Fruit fly (Drosophila melanogaster) ovary, adult (tissue): ENCODE data around the gene CG33703.

Experiments
- CG17801 ChIP-seq: fragments of 200-800 bp; optimal IDR thresholded peaks from 2 replicates; lab custom pipeline; 2019; ENCODE audit warnings: missing biosample characterization, mild to moderate bottlenecking, missing genetic modification characterization, moderate library complexity; ENCODE audit not compliant: partially characterized antibody

CG33703 gene

DNA sequence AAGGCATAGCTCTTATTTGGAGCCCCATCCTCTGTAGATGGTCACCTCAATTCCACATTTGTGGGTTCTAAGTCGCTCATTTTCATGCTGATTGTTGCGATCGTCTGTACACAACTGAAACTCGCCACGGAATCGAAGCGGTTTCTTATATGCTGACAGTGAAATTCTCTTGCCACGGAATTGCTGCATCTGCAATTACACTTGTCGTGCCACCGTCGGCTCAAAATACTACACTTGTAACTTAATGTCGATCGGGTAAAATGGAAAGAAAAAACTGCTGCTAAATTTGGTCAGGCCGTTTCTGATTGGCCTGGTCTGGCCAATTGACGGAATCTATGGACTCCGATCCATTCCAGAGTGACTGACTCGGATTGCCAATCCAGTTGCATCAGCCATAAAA, 15.2 kb downstream of the CG33703 start:
- peak; percentile 78 for TF ChIP-seq CG17801 (GFP tag; lab: Kevin White, UChicago)

DNA sequence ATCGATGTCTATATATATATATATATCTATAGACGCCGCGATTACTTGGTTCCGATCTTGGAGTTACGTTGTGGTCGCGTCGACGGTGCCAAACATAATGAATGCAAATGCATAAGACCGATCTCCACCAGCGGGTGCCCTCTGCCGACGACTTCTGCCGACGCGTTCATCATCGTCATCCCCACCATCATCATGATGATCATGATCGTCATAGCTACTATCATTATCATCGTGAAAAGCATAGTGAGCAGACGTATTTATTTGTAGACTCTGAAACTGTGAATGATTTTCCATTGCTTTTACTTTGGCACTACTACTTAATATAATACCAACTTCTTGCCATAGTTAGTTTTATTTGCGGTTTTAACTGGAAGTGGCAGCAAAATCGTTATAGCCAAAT, 20.3 kb downstream of the CG33703 start, which contains the start of gene CG32037:
TSS of gene CG32037 (minus strand) at position 101 of the 400 bp plus-strand sequence.
- TF ChIP-seq CG17801 (GFP tag; lab: Kevin White, UChicago): no peak

DNA sequence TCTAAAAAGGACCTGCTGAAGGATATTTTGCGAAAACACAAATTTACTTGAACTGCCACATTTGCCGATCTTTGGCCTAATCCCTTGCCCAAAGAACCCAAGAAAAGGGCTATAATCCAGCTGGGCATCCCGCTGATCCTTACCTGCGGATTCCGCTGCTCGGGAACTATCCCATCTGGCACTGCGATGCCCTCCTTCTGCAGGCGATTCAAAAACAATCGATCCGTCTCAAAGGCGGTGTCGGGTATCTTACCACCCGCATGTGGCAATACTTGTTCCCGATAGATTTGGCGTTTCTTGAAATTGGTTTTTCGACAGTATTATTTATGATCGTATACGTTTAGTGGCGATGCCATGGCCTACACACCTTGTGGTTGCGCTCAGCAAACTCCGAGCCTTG, 21.1 kb downstream of the CG33703 start:
- TF ChIP-seq CG17801 (GFP tag; lab: Kevin White, UChicago): no peak

DNA sequence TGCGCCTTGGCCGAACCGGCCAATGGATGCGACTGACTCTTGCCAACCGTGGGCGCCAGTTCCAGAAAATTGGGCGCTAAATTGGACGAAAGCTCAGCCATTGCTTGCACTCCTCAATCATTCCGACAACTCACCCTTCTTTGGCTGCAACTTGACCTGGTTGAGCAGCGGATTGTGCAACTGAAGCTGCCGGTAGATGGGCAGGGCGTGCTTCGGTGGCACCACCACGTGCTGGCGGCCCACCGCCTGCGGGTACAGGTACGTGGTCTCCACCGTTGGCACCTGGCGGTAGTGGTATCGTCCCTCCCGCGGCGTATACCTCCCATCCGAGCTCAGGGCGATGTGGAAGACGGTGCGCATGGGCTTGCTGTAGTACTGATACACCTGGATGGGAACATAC, 22.0 kb downstream of the CG33703 start:
- no peak for TF ChIP-seq CG17801 (GFP tag; lab: Kevin White, UChicago)

DNA sequence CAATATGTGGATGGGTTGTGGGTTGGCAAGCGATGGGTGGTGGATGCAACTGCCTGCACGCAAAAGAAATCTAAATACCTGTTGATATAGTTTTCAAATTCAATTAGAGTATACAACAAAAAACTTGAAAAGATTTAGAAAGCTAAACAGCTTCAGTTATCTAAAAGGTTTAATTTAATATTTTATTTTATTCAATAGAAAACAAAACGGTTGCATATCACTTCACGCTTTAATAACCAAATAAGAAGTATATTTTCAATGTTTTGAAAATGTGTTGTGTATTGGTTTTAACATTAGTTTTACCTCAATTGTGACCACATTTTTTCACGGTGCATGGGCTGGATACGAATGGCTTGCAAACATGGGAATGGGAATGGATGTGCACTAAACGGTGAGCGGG, 22.8 kb downstream of the CG33703 start:
- no peak for TF ChIP-seq CG17801 (GFP tag; lab: Kevin White, UChicago)

DNA sequence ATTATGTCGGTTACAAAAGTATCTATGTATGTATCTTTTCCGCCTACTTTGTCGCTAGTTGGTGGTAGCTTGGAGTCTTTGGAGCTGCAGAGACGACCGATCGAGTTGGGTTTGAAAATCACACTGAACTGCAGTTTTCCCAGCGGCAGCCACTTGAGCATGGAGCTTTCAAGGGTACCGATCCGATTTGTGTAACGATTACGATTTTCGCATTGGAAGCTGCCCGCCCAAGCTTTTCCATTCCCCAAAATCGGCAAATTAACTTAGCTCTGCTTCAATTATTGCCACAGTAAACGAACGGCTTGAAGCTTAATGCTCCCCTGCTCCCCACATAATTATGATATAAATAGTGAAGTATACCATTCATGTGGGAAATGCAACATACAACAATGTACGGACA, 23.3 kb downstream of the CG33703 start, which contains the start of gene CG32036:
TSS of gene CG32036 (minus strand) at position 101 of the 400 bp plus-strand sequence.
- TF ChIP-seq CG17801 (GFP tag; lab: Kevin White, UChicago): no peak

DNA sequence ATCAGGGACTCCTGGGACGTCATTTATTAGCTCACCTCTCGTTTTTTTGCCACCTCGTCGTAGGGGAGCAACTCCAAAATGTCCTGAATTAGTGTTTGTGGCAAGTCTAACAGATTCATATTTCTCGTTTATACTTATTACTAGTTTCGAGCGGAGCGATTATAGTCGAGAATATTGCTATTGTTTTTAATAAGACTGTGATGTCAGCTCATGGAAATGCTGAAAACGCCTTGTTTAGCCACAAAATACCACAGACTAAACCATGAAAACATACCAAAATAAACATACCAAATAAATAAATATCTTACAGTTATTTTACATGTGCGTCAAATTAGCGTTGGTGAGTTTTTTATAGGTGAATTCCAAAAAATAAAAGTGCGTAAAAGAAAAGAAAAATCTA, 24.9 kb downstream of the CG33703 start, which contains the start of gene pall:
TSS of gene pall (minus strand) at position 205 of the 400 bp plus-strand sequence.
- peak; percentile 28 for TF ChIP-seq CG17801 (GFP tag; lab: Kevin White, UChicago)

DNA sequence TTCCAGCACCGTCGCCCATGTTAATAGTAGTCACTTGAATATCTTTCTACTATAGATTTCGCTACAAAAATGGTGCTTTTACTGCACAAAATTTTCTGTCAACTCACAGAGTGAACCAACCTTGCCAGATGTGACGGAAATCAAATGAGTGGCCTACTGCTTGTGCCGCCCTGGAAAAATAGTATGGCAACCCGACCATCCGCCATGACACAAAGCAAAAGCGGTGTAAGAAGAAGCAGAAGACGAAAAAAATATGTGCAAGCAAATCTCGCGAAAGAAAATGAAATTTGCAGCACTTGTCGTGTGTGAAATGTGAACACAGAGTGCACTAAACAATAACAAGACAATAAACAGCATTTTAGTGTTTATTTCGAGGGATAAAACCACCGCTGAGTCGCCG, 35.6 kb downstream of the CG33703 start, which contains the start of the genes Uch-L5 and Jarid2:
TSS of gene Uch-L5 (minus strand) at position 137 of the 400 bp plus-strand sequence.
TSS of gene Jarid2 (plus strand) at position 210 of the 400 bp plus-strand sequence.
- TF ChIP-seq CG17801 (GFP tag; lab: Kevin White, UChicago): peak; percentile 79

DNA sequence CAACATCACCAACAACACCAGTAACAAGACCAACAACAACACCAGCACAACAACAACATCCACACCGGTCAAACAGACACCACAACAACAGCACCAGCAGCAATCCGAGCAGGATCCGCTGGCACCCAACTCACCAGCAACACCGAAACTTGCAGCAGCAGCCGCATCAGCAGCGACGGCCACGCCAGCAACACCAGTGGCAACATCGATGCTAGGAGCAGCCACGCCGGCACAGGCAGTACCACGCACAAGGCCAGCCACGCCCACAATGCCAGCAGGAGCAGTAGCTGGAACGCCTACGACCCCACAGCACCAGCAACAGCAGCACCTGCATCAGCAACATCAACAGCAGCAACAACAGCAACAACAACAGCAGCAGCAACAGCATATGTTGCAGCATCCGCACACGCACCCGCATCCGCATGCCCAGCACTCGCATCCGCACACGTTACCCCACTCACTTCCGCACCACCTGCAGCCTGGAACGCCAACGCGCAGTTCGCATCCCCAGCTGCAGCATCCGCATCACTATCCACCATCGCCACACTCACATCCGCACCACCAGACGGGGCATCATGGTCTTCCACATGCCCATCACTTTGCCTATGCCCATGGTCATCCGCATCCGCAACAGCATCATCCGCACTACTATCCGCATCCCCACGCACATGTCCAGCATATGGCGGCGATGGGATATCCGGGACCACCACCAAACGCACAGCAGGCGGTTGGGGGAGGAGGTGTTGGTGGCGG, 41.1 kb downstream of the CG33703 start:
- TF ChIP-seq CG17801 (GFP tag; lab: Kevin White, UChicago): no peak

DNA sequence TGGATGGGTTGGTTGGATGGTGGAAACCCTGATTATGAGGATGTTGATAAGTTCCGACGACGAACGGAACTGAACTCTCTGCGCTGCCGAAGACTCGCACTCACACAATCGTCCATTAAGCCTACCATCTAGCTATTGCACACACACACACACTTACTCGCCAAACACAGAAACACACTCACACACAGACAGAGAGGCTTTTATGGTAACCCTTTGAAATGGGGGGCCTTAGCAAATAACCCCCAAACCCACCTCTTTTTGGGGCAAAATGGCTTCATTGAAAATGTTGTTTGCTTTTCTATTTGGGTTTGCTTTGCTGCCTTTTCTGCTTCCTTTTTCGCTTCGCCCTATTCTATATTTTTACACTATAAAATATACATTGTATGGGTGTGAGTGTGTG, 43.4 kb downstream of the CG33703 start:
- TF ChIP-seq CG17801 (GFP tag; lab: Kevin White, UChicago): no peak

DNA sequence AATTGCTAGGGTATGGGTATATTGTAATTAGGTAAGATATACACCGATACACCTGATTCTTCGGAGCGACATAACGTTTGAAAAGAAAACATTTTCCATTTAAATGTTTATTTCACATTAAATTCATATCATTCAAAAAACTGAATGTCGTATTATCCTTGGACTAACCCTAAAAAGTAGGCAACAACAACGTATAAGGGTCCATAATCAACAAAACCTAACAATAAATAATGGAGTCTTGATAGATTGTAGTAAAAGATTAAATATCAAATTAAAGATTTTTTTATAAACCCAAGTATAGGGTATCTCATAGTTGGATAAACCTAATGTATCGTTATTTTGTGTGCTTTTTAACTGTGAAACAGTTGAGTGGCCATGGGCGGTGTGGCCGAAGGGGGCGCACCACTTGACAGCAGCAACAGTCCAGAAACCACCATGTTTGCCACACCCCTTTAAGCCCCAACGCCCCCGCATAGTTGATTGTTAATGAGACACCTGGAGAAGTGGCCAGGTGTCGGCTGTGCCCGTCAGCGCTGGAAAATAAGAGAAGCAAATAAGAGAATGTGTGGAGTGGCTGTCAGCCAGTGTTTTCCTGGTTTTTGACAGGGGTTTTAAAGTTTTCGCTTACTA, 44.1 kb downstream of the CG33703 start:
- no peak for TF ChIP-seq CG17801 (GFP tag; lab: Kevin White, UChicago)

DNA sequence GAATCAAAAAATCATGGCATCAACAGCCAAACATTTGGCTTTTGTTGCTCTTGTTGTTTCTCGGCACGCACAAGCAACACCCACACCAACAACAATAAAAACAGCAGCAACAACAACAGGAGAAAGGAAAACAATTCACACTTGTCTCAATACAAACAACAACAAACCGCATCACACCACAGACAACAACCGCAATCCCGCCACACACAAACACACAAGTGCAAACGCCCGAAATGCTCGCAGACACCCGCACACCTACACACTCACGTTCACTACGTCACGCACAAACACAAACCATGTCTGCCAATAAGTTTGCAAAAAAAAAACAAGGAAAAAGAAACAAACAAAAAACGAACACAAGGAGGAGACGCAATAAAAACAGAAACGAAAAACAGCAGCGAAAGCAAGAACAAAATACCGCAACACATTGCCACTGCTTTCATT, 44.7 kb downstream of the CG33703 start:
- no peak for TF ChIP-seq CG17801 (GFP tag; lab: Kevin White, UChicago)

DNA sequence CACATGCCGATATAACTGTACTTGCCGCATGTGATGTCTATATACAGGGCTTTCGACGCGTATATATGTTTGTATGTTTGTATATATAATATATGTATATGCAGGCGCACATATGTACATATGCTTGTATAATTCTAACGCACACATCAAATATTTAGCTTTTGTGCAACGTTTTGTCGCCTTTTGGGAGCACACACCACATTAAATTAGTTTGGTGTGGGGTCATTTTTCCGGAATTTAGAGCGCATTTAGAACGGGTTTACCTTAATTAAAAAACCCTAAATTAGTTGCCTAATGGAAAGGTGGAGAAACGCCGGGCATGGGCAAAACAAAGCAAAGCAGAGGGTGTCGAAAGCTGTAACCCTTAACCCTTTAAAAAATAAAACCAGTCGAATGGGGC, 45.2 kb downstream of the CG33703 start:
- no peak for TF ChIP-seq CG17801 (GFP tag; lab: Kevin White, UChicago)

DNA sequence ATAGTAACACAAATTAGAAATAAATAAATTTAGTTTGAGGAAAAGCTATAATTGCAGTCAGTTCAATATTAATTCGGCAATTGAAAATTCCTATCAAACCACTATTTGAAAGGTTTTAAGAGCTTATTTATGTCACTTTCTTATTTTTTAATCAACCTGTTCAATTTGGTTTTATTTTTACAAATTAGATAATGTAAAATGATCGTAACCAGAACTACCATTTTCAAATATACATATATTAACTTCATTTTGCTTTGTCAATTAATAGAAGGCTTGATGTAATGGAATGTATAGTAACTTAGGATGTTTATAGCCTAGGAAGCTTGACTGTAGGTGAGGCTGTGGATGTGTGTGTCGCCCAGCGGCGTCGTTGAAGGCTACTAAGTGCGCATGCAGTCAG, 45.9 kb downstream of the CG33703 start:
- TF ChIP-seq CG17801 (GFP tag; lab: Kevin White, UChicago): no peak

DNA sequence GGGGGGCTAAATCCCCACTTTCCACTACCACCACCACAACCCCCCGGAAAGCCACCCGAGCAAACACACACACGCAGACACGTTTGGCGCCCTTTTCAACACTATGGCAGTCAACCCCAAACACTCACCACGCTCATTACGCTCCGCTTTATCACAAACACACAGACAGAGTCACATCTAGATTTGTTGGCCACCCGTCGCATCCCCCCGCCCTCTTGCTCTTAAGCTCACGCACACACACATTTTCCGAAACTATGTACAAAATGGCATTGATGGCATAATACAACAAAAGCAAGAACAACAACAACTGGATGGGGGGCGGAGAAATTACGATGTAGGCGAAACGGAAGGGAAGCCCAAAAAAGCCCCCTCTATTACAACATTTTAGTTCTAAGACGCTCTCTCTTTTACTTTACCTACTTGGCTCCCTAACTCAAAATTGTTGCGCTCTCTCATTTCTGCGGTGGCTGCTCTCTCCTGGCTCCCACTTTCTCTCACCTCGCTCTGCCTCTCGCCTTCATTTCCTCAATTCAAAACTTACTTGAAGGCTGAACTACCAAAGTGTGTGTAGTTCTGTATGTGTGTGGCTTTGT, 46.7 kb downstream of the CG33703 start:
- TF ChIP-seq CG17801 (GFP tag; lab: Kevin White, UChicago): no peak
